Fruit fly (Drosophila melanogaster) Kc167 (cell line): ENCODE measurements around the gene Spp.

Experiments
- Myc ChIP-seq: fragments of >200 bp; optimal IDR thresholded peaks from 2 replicates; lab custom pipeline; 2017; ENCODE audit warnings: missing external identifiers
- Sin3A ChIP-seq: fragments of >200 bp; optimal IDR thresholded peaks from 2 replicates; lab custom pipeline; 2018; ENCODE audit warnings: missing external identifiers
- h ChIP-seq: fragments of >200 bp; optimal IDR thresholded peaks from 3 replicates; lab custom pipeline; 2018; ENCODE audit warnings: missing external identifiers
- psq ChIP-seq: fragments of >200 bp; optimal IDR thresholded peaks from 2 replicates; lab custom pipeline; 2017; ENCODE audit warnings: missing external identifiers

DNA sequence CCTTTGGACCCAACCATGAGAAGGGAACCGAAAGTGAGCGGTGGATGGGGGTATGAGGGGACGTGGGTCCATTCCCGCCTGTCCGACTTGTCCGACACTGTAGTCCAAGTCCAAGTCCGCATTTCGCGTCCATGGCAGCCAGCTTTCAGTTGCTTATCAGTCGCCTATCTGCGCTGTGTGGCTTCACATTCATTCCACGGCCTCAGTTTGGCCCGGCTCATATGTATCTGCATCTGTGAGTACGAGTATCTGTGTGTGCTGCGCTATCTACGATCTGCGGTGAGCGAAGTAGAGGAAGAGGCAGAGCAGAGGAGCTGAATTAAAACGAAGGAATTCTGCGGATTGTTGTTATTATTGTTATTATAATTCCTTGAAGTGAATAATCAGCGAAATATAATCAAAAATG, 19.9 kb downstream of the Spp start:
- TF ChIP-seq psq (lab: Kevin White, UChicago) (no peak), h (no peak), Myc (lab: Kevin White, UChicago) (no peak), Sin3A (no peak)
